Worm (Caenorhabditis elegans) whole organism, L3 larva: Measurements from ENCODE around the gene alfa-1.
A peak's percentile ranks its signal among the peaks of the same experiment; 100 is the strongest.

Source experiments
- egl-5 ChIP-seq: fragments of 150-350 bp; optimal IDR thresholded peaks from 2 replicates; lab custom pipeline; 2017; ENCODE audit warnings: missing biosample characterization, missing genetic modification reagents, missing genetic modification characterization, inconsistent platforms
- unc-39 ChIP-seq: sonication (generic microtip); optimal IDR thresholded peaks from 4 replicates; lab custom pipeline; 2017; ENCODE audit warnings: missing biosample characterization, missing genetic modification characterization
- ztf-11 ChIP-seq: fragments of 150-350 bp; optimal IDR thresholded peaks from 2 replicates; lab custom pipeline; 2014; ENCODE audit warnings: missing biosample characterization, missing genetic modification characterization

The alfa-1 gene

ce11 chrII:7613241-7613782, 49.0 kb downstream of the alfa-1 start, which contains the start of the genes oig-4 and R07G3.7:
Gene oig-4 (plus strand): TSS chrII:7613541.
Gene R07G3.7 (minus strand): TSS chrII:7613732.
- TF ChIP-seq unc-39 = no peak
- TF ChIP-seq egl-5 (tag; lab: Kevin White, UChicago) = peak; percentile 45
- TF ChIP-seq ztf-11 (tag; lab: Kevin White, UChicago) = no peak
